Fruit fly (Drosophila melanogaster) whole organism, embryonic: Measurements from ENCODE around the gene Eig71Ej.

Experiments
- Awh ChIP-seq: fragments of 200-800 bp; sonication (Bioruptor generic); IDR thresholded peaks from 2 replicates; pipeline ENCODE4, ENCODE4 v1.3.6; 2022; ENCODE audit warnings: missing biosample characterization, missing genetic modification characterization
- Bgb ChIP-seq: fragments of 200-800 bp; sonication (Bioruptor generic); IDR thresholded peaks from 2 replicates; pipeline ENCODE4 v1.3.6; 2022; ENCODE audit warnings: missing biosample characterization, missing genetic modification characterization; ENCODE audit not compliant: partially characterized antibody
- Bteb2 ChIP-seq: fragments of 200-800 bp; sonication (Bioruptor generic); optimal IDR thresholded peaks from 2 replicates; lab custom pipeline; 2016; ENCODE audit warnings: missing biosample characterization, missing genetic modification characterization
- CG10565 ChIP-seq: fragments of 200-800 bp; sonication (Bioruptor generic); optimal IDR thresholded peaks from 3 replicates; lab custom pipeline; 2016; ENCODE audit warnings: missing biosample characterization, mild to moderate bottlenecking, missing genetic modification characterization
- CG11398 ChIP-seq: fragments of 200-800 bp; sonication (Bioruptor generic); optimal IDR thresholded peaks from 2 replicates; lab custom pipeline; 2016; ENCODE audit warnings: missing biosample characterization, missing genetic modification characterization
- CG11695 ChIP-seq: fragments of 200-800 bp; sonication (Bioruptor generic); IDR thresholded peaks from 3 replicates; pipeline ENCODE4 v1.3.6; 2022; ENCODE audit warnings: missing biosample characterization, missing genetic modification characterization
- CG11696 ChIP-seq: fragments of 200-800 bp; sonication (Bioruptor generic); IDR thresholded peaks from 2 replicates; pipeline ENCODE4 v1.3.6; 2022; ENCODE audit warnings: missing biosample characterization, missing genetic modification characterization
- CG12744 ChIP-seq: fragments of 200-800 bp; sonication (Bioruptor generic); optimal IDR thresholded peaks from 2 replicates; lab custom pipeline; 2016; ENCODE audit warnings: missing biosample characterization, missing genetic modification characterization
- CG13123 ChIP-seq: fragments of 200-800 bp; sonication (Bioruptor generic); optimal IDR thresholded peaks from 2 replicates; lab custom pipeline; 2016; ENCODE audit warnings: missing biosample characterization, missing genetic modification characterization
- CG14050 ChIP-seq: fragments of 200-800 bp; sonication (Bioruptor generic); IDR thresholded peaks from 3 replicates; pipeline ENCODE4 v1.3.6; 2022; ENCODE audit warnings: missing biosample characterization, missing genetic modification characterization
- CG1603 ChIP-seq: fragments of 200-800 bp; sonication (Bioruptor generic); optimal IDR thresholded peaks from 2 replicates; lab custom pipeline; 2019; ENCODE audit warnings: missing biosample characterization, mild to moderate bottlenecking, missing genetic modification characterization, moderate library complexity
- CG17359 ChIP-seq: fragments of 200-800 bp; sonication (Bioruptor generic); optimal IDR thresholded peaks from 3 replicates; lab custom pipeline; 2018; ENCODE audit warnings: missing biosample characterization, mild to moderate bottlenecking, missing genetic modification characterization, moderate library complexity
- CG18262 ChIP-seq: fragments of 200-800 bp; optimal IDR thresholded peaks from 3 replicates; lab custom pipeline; 2019; ENCODE audit warnings: missing biosample characterization, mild to moderate bottlenecking, missing genetic modification characterization, moderate library complexity
- CG18619 ChIP-seq: fragments of 200-800 bp; sonication (Bioruptor generic); optimal IDR thresholded peaks from 3 replicates; lab custom pipeline; 2017; ENCODE audit warnings: missing biosample characterization, mild to moderate bottlenecking, missing genetic modification characterization
- CG2129 ChIP-seq: fragments of 200-800 bp; sonication (Bioruptor generic); IDR thresholded peaks from 2 replicates; pipeline ENCODE4 v1.3.6; 2022; ENCODE audit warnings: missing biosample characterization, missing genetic modification characterization; ENCODE audit not compliant: partially characterized antibody
- CG32772 ChIP-seq: fragments of 200-800 bp; sonication (Bioruptor generic); IDR thresholded peaks from 2 replicates; pipeline ENCODE4 v1.3.6; 2022; ENCODE audit warnings: missing biosample characterization, missing genetic modification characterization
- CG3281 ChIP-seq: fragments of 200-800 bp; sonication (Bioruptor generic); optimal IDR thresholded peaks from 3 replicates; lab custom pipeline; 2017; ENCODE audit warnings: missing biosample characterization, mild to moderate bottlenecking, missing genetic modification characterization
- CG34422 ChIP-seq: fragments of 200-800 bp; sonication (Bioruptor generic); IDR thresholded peaks from 3 replicates; pipeline ENCODE4 v1.3.6; 2022; ENCODE audit warnings: missing biosample characterization, missing genetic modification characterization
- CG6683 ChIP-seq: fragments of 200-800 bp; sonication (Bioruptor generic); optimal IDR thresholded peaks from 2 replicates; lab custom pipeline; 2017; ENCODE audit warnings: missing biosample characterization, mild to moderate bottlenecking, missing genetic modification characterization, missing genetic modification reagents
- CG8944 ChIP-seq: fragments of 200-800 bp; sonication (Bioruptor generic); optimal IDR thresholded peaks from 3 replicates; lab custom pipeline; 2016; ENCODE audit warnings: missing biosample characterization, missing genetic modification characterization
- CG9876 ChIP-seq: fragments of 200-800 bp; sonication (Bioruptor generic); optimal IDR thresholded peaks from 2 replicates; lab custom pipeline; 2016; ENCODE audit warnings: missing biosample characterization, missing genetic modification characterization
- Chrac-16 ChIP-seq: fragments of 200-800 bp; sonication (Bioruptor generic); optimal IDR thresholded peaks from 3 replicates; lab custom pipeline; 2016; ENCODE audit warnings: missing biosample characterization, missing genetic modification characterization
- CkIIα-i1 ChIP-seq: fragments of 200-800 bp; sonication (Bioruptor generic); IDR thresholded peaks from 2 replicates; pipeline ENCODE4 v1.3.6; 2022; ENCODE audit warnings: missing biosample characterization, missing genetic modification characterization
- Lhr ChIP-seq: fragments of 200-800 bp; sonication (Bioruptor generic); optimal IDR thresholded peaks from 3 replicates; lab custom pipeline; 2017; ENCODE audit warnings: mild to moderate bottlenecking, missing biosample characterization, missing genetic modification reagents, missing genetic modification characterization
- Mes4 ChIP-seq: fragments of 200-800 bp; sonication (Bioruptor generic); optimal IDR thresholded peaks from 2 replicates; lab custom pipeline; 2016; ENCODE audit warnings: missing biosample characterization, missing genetic modification characterization
- PHDP ChIP-seq: fragments of 200-800 bp; sonication (Bioruptor generic); optimal IDR thresholded peaks from 3 replicates; lab custom pipeline; 2018; ENCODE audit warnings: missing biosample characterization, mild to moderate bottlenecking, missing genetic modification characterization, moderate library complexity
- Ssrp ChIP-seq: fragments of 200-800 bp; sonication (Bioruptor generic); optimal IDR thresholded peaks from 2 replicates; lab custom pipeline; 2018; ENCODE audit warnings: missing biosample characterization, mild to moderate bottlenecking, missing genetic modification characterization, moderate library complexity
- Xrp1 ChIP-seq: fragments of 200-800 bp; sonication (Bioruptor generic); IDR thresholded peaks from 2 replicates; pipeline ENCODE4 v1.3.6; 2022; ENCODE audit warnings: missing biosample characterization, missing genetic modification characterization
- ara ChIP-seq: fragments of 200-800 bp; sonication (Bioruptor generic); IDR thresholded peaks from 2 replicates; pipeline ENCODE4 v1.3.6; 2022; ENCODE audit warnings: missing biosample characterization, missing genetic modification characterization
- az2 ChIP-seq: fragments of 200-800 bp; sonication (Bioruptor generic); optimal IDR thresholded peaks from 3 replicates; lab custom pipeline; 2016; ENCODE audit warnings: missing biosample characterization, missing genetic modification characterization
- ci ChIP-seq: fragments of 200-800 bp; sonication (Bioruptor generic); IDR thresholded peaks from 3 replicates; pipeline ENCODE4 v1.3.6; 2022; ENCODE audit warnings: missing biosample characterization, missing genetic modification characterization
- crc ChIP-seq: fragments of 200-800 bp; sonication (Bioruptor generic); optimal IDR thresholded peaks from 2 replicates; lab custom pipeline; 2016; ENCODE audit warnings: missing biosample characterization, missing genetic modification characterization
- croc ChIP-seq: fragments of 200-800 bp; sonication (Bioruptor generic); conservative IDR thresholded peaks from 3 replicates; pipeline ENCODE4 v1.3.6; 2022; ENCODE audit warnings: missing biosample characterization, missing genetic modification characterization
- en ChIP-seq: fragments of 200-800 bp; sonication (Bioruptor generic); optimal IDR thresholded peaks from 2 replicates; lab custom pipeline; 2016; ENCODE audit warnings: missing biosample characterization, missing genetic modification characterization
- esg ChIP-seq: fragments of 200-800 bp; sonication (Bioruptor generic); conservative IDR thresholded peaks from 2 replicates; pipeline ENCODE4 v1.3.6; 2022; ENCODE audit warnings: missing biosample characterization, missing genetic modification characterization
- fd102C ChIP-seq: fragments of 200-800 bp; sonication (Bioruptor generic); optimal IDR thresholded peaks from 2 replicates; lab custom pipeline; 2018; ENCODE audit warnings: missing biosample characterization, mild to moderate bottlenecking, missing genetic modification characterization, moderate library complexity
- fru ChIP-seq: fragments of >200 bp; optimal IDR thresholded peaks from 2 replicates; lab custom pipeline; 2017
- gcm ChIP-seq: fragments of 200-800 bp; sonication (Bioruptor generic); optimal IDR thresholded peaks from 2 replicates; lab custom pipeline; 2019; ENCODE audit warnings: missing biosample characterization, mild to moderate bottlenecking, missing genetic modification characterization, moderate library complexity
- gsb ChIP-seq: fragments of 200-800 bp; sonication (Bioruptor generic); IDR thresholded peaks from 2 replicates; pipeline ENCODE4 v1.3.6; 2022; ENCODE audit warnings: missing biosample characterization, missing genetic modification characterization
- ham ChIP-seq: fragments of 200-800 bp; sonication (Bioruptor generic); IDR thresholded peaks from 2 replicates; pipeline ENCODE4 v1.3.6; 2022; ENCODE audit warnings: missing biosample characterization, missing genetic modification characterization
- hb ChIP-seq: fragments of 200-800 bp; sonication (Bioruptor generic); IDR thresholded peaks from 3 replicates; pipeline ENCODE4 v1.3.6; 2022; ENCODE audit warnings: missing biosample characterization, missing genetic modification characterization; ENCODE audit not compliant: partially characterized antibody
- pan ChIP-seq, 4 experiments: fragments of >200 bp in 3 of 4; fragments of 200-800 bp in 1 of 4; sonication (Bioruptor generic) in 1 of 4; optimal IDR thresholded peaks in 3 of 4; IDR thresholded peaks in 1 of 4; 2 replicates each; pipeline versions ENCODE4 v1.3.6 to Lab custom; 2017 to 2022; ENCODE audit warnings: missing biosample characterization in 2 of 4, missing genetic modification characterization in 2 of 4, mixed read lengths in 1 of 4
- peb ChIP-seq: fragments of 200-800 bp; sonication (Bioruptor generic); IDR thresholded peaks from 2 replicates; pipeline ENCODE4 v1.3.6; 2022; ENCODE audit warnings: missing biosample characterization, missing genetic modification characterization
- pfk ChIP-seq: fragments of 200-800 bp; sonication (Bioruptor generic); optimal IDR thresholded peaks from 2 replicates; lab custom pipeline; 2018; ENCODE audit warnings: missing biosample characterization, mild to moderate bottlenecking, missing genetic modification characterization, moderate library complexity
- prd ChIP-seq, 3 experiments: fragments of >200 bp in 2 of 3; fragments of 200-800 bp in 1 of 3; sonication (Bioruptor generic) in 1 of 3; optimal IDR thresholded peaks in 2 of 3; IDR thresholded peaks in 1 of 3; 2 replicates in 2 of 3; 3 replicates in 1 of 3; pipeline versions ENCODE4 v1.3.6 to Lab custom; 2017 to 2022; ENCODE audit warnings: missing biosample characterization in 1 of 3, missing genetic modification characterization in 1 of 3
- row ChIP-seq: fragments of 200-800 bp; sonication (Bioruptor generic); IDR thresholded peaks from 3 replicates; pipeline ENCODE4 v1.3.6; 2022; ENCODE audit warnings: missing biosample characterization, missing genetic modification characterization
- tio ChIP-seq: fragments of 200-800 bp; sonication (Bioruptor generic); optimal IDR thresholded peaks from 2 replicates; lab custom pipeline; 2017; ENCODE audit warnings: missing biosample characterization, missing genetic modification characterization, inconsistent platforms
- vfl ChIP-seq: fragments of 200-800 bp; sonication (Bioruptor generic); optimal IDR thresholded peaks from 2 replicates; lab custom pipeline; 2016; ENCODE audit warnings: missing biosample characterization, missing genetic modification characterization
- wdn ChIP-seq: fragments of 200-800 bp; sonication (Bioruptor generic); IDR thresholded peaks from 2 replicates; pipeline ENCODE4 v1.3.6; 2022; ENCODE audit warnings: missing biosample characterization, missing genetic modification characterization
- zen ChIP-seq: fragments of 200-800 bp; sonication (Bioruptor generic); optimal IDR thresholded peaks from 3 replicates; lab custom pipeline; 2018; ENCODE audit warnings: missing biosample characterization, mild to moderate bottlenecking, missing genetic modification characterization, moderate library complexity

Gene Eig71Ej

DNA sequence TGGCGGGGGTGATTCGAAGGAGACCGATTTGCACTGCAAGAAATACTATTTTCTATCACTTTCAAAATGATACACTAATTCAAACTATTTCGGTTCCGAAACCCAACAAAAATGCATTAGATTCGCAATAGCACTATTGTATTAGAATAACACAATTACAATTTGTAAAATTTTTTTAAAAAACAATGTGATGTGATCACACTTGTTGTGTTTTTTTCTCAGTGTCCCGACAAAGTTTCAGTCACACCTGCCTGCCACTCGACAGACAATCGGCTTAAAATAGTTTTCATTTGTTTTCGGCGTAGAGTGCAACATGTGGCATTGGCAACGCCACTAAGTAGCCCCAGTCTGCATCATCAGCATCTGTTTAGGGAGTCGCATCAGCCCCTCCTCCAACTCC, 14.3 kb upstream of the Eig71Ej start (continued):
- TF ChIP-seq fru (lab: Kevin White, UChicago) (no peak), row (GFP tag; lab: Robert Waterston, UW) (peak; percentile 75), zen (tag; lab: Kevin White, UChicago) (peak; percentile 82), CG10565 (GFP tag; lab: Kevin White, UChicago) (no peak), peb (GFP tag; lab: Robert Waterston, UW) (0 out of 2 replicates have a peak, but pooled peaks have one; percentile 35), CG6683 (GFP tag; lab: Kevin White, UChicago) (no peak), ham (GFP tag; lab: Robert Waterston, UW) (no peak), CG9876 (GFP tag; lab: Kevin White, UChicago) (no peak), prd (optimal IDR thresholded peaks at IDR 0.05; lab: Kevin White, UChicago) (no peak), prd (GFP tag; IDR thresholded peaks at IDR 0.05; lab: Robert Waterston, UW) (peak; percentile 76; the same call in 2 of the 3 replicates), crc (GFP tag; lab: Kevin White, UChicago) (peak; percentile 18), en (GFP tag; lab: Kevin White, UChicago) (no peak), fd102C (GFP tag; lab: Kevin White, UChicago) (no peak), Ssrp (tag; lab: Kevin White, UChicago) (peak; percentile 78), CG34422 (GFP tag; lab: Robert Waterston, UW) (peak; percentile 43; the same call in 1 of the 3 replicates), CG32772 (GFP tag; lab: Robert Waterston, UW) (peak; percentile 50; the same call in 1 of the 2 replicates), ara (GFP tag; lab: Robert Waterston, UW) (peak; percentile 80; the same call in 1 of the 2 replicates), Bgb (GFP tag; lab: Robert Waterston, UW) (no peak), CG2129 (GFP tag; lab: Robert Waterston, UW) (no peak), CG12744 (GFP tag; lab: Kevin White, UChicago) (peak; percentile 3), ci (GFP tag; lab: Robert Waterston, UW) (peak; percentile 62; the same call in 2 of the 3 replicates), hb (no peak), CG11398 (no peak), gcm (peak; percentile 65), pan (optimal IDR thresholded peaks at IDR 0.05; lab: Kevin White, UChicago) (no peak), pan (GFP tag; optimal IDR thresholded peaks at IDR 0.05 in 1 of 2, IDR thresholded peaks at IDR 0.05 in 1 of 2) (peak in 1 of 2 experiments; percentile 12), CG18619 (peak; percentile 12), Chrac-16 (GFP tag; lab: Kevin White, UChicago) (peak; percentile 74), PHDP (tag; lab: Kevin White, UChicago) (peak; percentile 55), Awh (GFP tag; lab: Robert Waterston, UW) (peak; percentile 47; the same call in 1 of the 2 replicates), vfl (GFP tag; lab: Kevin White, UChicago) (no peak), CG8944 (GFP tag; lab: Kevin White, UChicago) (peak; percentile 42), Xrp1 (peak; percentile 92), CG1603 (peak; percentile 92), pfk (GFP tag; lab: Kevin White, UChicago) (no peak), CkIIα-i1 (no peak), CG18262 (tag; lab: Kevin White, UChicago) (peak; percentile 91), CG13123 (GFP tag; lab: Kevin White, UChicago) (peak; percentile 17), CG14050 (no peak), Bteb2 (peak; percentile 4), CG11696 (peak; percentile 38), gsb (no peak), CG11695 (GFP tag; lab: Robert Waterston, UW) (0 out of 3 replicates have a peak, but pooled peaks have one; percentile 44), Lhr (peak; percentile 45), CG17359 (tag; lab: Kevin White, UChicago) (peak; percentile 52), CG3281 (GFP tag; lab: Kevin White, UChicago) (no peak), wdn (GFP tag; lab: Robert Waterston, UW) (no peak), az2 (peak; percentile 78), Mes4 (GFP tag; lab: Kevin White, UChicago) (peak; percentile 53), croc (GFP tag; lab: Robert Waterston, UW) (peak; percentile 72), tio (peak; percentile 48), esg (peak; percentile 28; the same call in 1 of the 2 replicates)
